Fruit fly (Drosophila melanogaster) whole organism, pupa: ENCODE measurements around the gene CG11596.
A peak's percentile ranks its signal among the peaks of the same experiment; 100 is the strongest.

Experiments
- CG14655 ChIP-seq: fragments of 200-800 bp; sonication (Bioruptor generic); optimal IDR thresholded peaks from 3 replicates; lab custom pipeline; 2017; ENCODE audit warnings: mild to moderate bottlenecking, missing biosample characterization, missing genetic modification reagents, missing genetic modification characterization
- CG17806 ChIP-seq: fragments of 200-800 bp; sonication (Bioruptor generic); optimal IDR thresholded peaks from 2 replicates; lab custom pipeline; 2018; ENCODE audit warnings: missing biosample characterization, mild to moderate bottlenecking, missing genetic modification characterization, moderate library complexity
- CG32121 ChIP-seq: fragments of 200-800 bp; sonication (Bioruptor generic); IDR thresholded peaks from 2 replicates; pipeline ENCODE4 v1.3.6; 2022; ENCODE audit warnings: missing biosample characterization, missing genetic modification characterization
- CG4496 ChIP-seq: fragments of 200-800 bp; sonication (Bioruptor generic); IDR thresholded peaks from 3 replicates; pipeline ENCODE4 v1.3.6; 2022; ENCODE audit warnings: missing biosample characterization, missing genetic modification characterization
- CG9948 ChIP-seq: fragments of 200-800 bp; sonication (Bioruptor generic); optimal IDR thresholded peaks from 2 replicates; lab custom pipeline; 2018; ENCODE audit warnings: missing biosample characterization, mild to moderate bottlenecking, missing genetic modification characterization, moderate library complexity
- EcR ChIP-seq: fragments of 200-800 bp; sonication (Bioruptor generic); optimal IDR thresholded peaks from 3 replicates; lab custom pipeline; 2019; ENCODE audit warnings: missing biosample characterization, missing genetic modification characterization, mild to moderate bottlenecking, moderate library complexity, missing genetic modification reagents
- Pif1A ChIP-seq: fragments of 200-800 bp; sonication (Bioruptor generic); optimal IDR thresholded peaks from 3 replicates; lab custom pipeline; 2016; ENCODE audit warnings: missing biosample characterization, missing genetic modification characterization
- Snoo ChIP-seq: fragments of 200-800 bp; sonication (Bioruptor generic); optimal IDR thresholded peaks from 3 replicates; lab custom pipeline; 2017; ENCODE audit warnings: missing biosample characterization, mild to moderate bottlenecking, missing genetic modification characterization, inconsistent platforms
- fd96Ca ChIP-seq: fragments of 200-800 bp; sonication (Bioruptor generic); IDR thresholded peaks from 3 replicates; pipeline ENCODE4 v1.3.6; 2022; ENCODE audit warnings: missing biosample characterization, missing genetic modification characterization
- gl ChIP-seq: fragments of 200-800 bp; sonication (Bioruptor generic); optimal IDR thresholded peaks from 2 replicates; lab custom pipeline; 2018; ENCODE audit warnings: missing biosample characterization, mild to moderate bottlenecking, missing genetic modification characterization
- rn ChIP-seq: fragments of 200-800 bp; sonication (Bioruptor generic); IDR thresholded peaks from 2 replicates; pipeline ENCODE4 v1.3.6; 2022; ENCODE audit warnings: missing biosample characterization, missing genetic modification characterization

DNA sequence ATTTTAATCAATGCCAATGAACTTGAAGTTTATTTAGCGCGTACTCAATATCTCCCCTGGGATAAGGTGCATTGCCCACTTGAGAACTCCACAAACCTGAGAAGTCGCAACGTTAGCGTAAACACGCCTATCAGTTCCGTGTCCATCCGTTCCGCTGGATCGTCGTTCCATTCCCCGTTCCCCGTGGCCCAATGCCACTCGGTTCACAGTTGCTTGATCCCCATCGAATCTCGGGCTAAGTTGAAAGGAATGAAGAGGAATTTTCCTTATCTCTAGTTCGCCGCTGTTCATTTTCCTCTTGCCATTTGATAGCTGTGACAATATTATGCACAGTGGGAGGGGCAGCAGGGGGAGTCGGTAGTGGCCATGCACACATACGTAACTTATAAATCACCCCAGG lies 17.8 kb downstream of the CG11596 start:
- TF ChIP-seq CG32121: no peak
- no peak for TF ChIP-seq gl (tag; lab: Kevin White, UChicago)
- no peak for TF ChIP-seq fd96Ca (GFP tag; lab: Robert Waterston, UW)
- TF ChIP-seq EcR (GFP tag; lab: Kevin White, UChicago): peak; percentile 95
- TF ChIP-seq CG17806: no peak
- no peak for TF ChIP-seq CG9948
- no peak for TF ChIP-seq CG14655 (GFP tag; lab: Kevin White, UChicago)
- no peak for TF ChIP-seq CG4496 (GFP tag; lab: Robert Waterston, UW)
- no peak for TF ChIP-seq rn (GFP tag; lab: Robert Waterston, UW)
- no peak for TF ChIP-seq Snoo (tag; lab: Kevin White, UChicago)
- no peak for TF ChIP-seq Pif1A
